In the genomic region with DNA sequence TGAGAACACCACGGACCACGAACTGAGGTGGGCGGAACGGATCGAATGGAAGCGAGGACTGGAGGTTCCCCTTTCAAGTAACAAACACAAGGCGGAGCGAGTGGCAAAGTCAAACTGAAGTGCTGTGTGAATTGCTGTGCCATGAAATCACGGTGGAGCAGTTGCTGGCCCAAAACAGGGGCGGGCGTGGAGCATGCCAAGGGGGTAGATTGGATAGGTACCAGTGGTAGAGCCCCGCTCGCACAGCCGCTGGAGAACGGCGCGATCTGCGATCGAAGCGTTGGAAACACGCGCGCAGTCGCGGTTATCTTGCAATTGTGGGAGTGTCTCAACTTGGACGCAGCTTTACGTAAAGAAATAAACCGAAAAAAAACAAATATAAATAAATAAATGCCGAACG, we compare ENCODE assay signal across 2 fruit fly cellular contexts.
A peak's percentile ranks its signal among the peaks of the same experiment; 100 is the strongest.
TF ChIP-seq lines count a peak whose summit lies in the region.

A gene (minus strand): TSS at position 118 of the 400 bp plus-strand sequence.

TF ChIP-seq in whole organism, embryonic, 481 proteins besides CTCF, POLR2A, EP300 and RAD21 (continued from another document):
- TF ChIP-seq Ets65A (GFP tag; lab: Kevin White, UChicago) (peak; percentile 75), CG3726 (GFP tag; IDR thresholded peaks at IDR 0.05; lab: Robert Waterston, UW) (no peak), sqz (GFP tag; optimal IDR thresholded peaks at IDR 0.05; lab: Kevin White, UChicago) (peak; percentile 6), Dref (GFP tag; IDR thresholded peaks at IDR 0.05; lab: Robert Waterston, UW) (0 out of 2 replicates have a peak, but pooled peaks have one; percentile 13), NFAT (GFP tag; IDR thresholded peaks at IDR 0.05; lab: Robert Waterston, UW) (peak; percentile 39; the same call in 1 of the 2 replicates), Med (GFP tag; lab: Kevin White, UChicago) (peak; percentile 34), sd (tag; optimal IDR thresholded peaks at IDR 0.05; lab: Kevin White, UChicago) (peak; percentile 26), ci (GFP tag; IDR thresholded peaks at IDR 0.05; lab: Robert Waterston, UW) (0 out of 3 replicates have a peak, but pooled peaks have one; percentile 19)
TF ChIP-seq in whole organism, embryonic: peak in this region for 19.

TF ChIP-seq in whole organism, prepupa, 60 proteins besides CTCF, POLR2A, EP300 and RAD21 (continued from another document):
- TF ChIP-seq CG10669 (GFP tag; optimal IDR thresholded peaks at IDR 0.05; lab: Kevin White, UChicago) (no peak), CG6808 (GFP tag; optimal IDR thresholded peaks at IDR 0.05; lab: Kevin White, UChicago) (no peak), Ets96B (tag; optimal IDR thresholded peaks at IDR 0.05; lab: Kevin White, UChicago) (no peak), vri (GFP tag; optimal IDR thresholded peaks at IDR 0.05; lab: Kevin White, UChicago) (no peak), salr (GFP tag; optimal IDR thresholded peaks at IDR 0.05; lab: Kevin White, UChicago) (no peak), CG7368 (GFP tag; optimal IDR thresholded peaks at IDR 0.05; lab: Kevin White, UChicago) (no peak), CG9139 (GFP tag; optimal IDR thresholded peaks at IDR 0.05; lab: Kevin White, UChicago) (no peak)
